Worm (Caenorhabditis elegans): ENCODE measurements around the gene seb-3.

seb-3 gene

ce11 chrX:15040552-15041080, 14.5 kb downstream of the seb-3 start, which contains the start of gene C18B12.4 (continued):
- TF ChIP-seq snpc-4 (GFP tag; optimal IDR thresholded peaks at IDR 0.05) = no peak
- TF ChIP-seq snpc-4 (tag; optimal IDR thresholded peaks at IDR 0.05) = peak; percentile 19 to 74 (median 62)
- TF ChIP-seq chd-7 (tag; optimal IDR thresholded peaks at IDR 0.05) = peak; percentile 87
- no peak for TF ChIP-seq bed-1 (GFP tag; IDR thresholded peaks at IDR 0.05)
- TF ChIP-seq dox-1 (GFP tag; IDR thresholded peaks at IDR 0.05) = peak; percentile 92
- no peak for TF ChIP-seq zim-3 (tag; optimal IDR thresholded peaks at IDR 0.05)
- peak; percentile 26 for TF ChIP-seq F52B5.7 (tag; optimal IDR thresholded peaks at IDR 0.05)
- TF ChIP-seq C17E4.6 (GFP tag; IDR thresholded peaks at IDR 0.05) = no peak
- TF ChIP-seq rpc-1 (optimal IDR thresholded peaks at IDR 0.05) = no peak
- TF ChIP-seq rpc-1 (tag; optimal IDR thresholded peaks at IDR 0.05) = no peak
- peak; percentile 75 for TF ChIP-seq rcor-1 (GFP tag; IDR thresholded peaks at IDR 0.05)
- TF ChIP-seq lin-26 (GFP tag; IDR thresholded peaks at IDR 0.05) = no peak; the same call in 1 of the 2 replicates
- TF ChIP-seq ceh-58 (GFP tag; IDR thresholded peaks at IDR 0.05) = no peak
- no peak for TF ChIP-seq athp-1 (tag; optimal IDR thresholded peaks at IDR 0.05)
- peak; percentile 47 for TF ChIP-seq ztf-22 (GFP tag; optimal IDR thresholded peaks at IDR 0.05)
- no peak for TF ChIP-seq hlh-12 (tag; optimal IDR thresholded peaks at IDR 0.05)
- TF ChIP-seq nhr-90 (tag; optimal IDR thresholded peaks at IDR 0.05) = peak; percentile 46
- TF ChIP-seq F10E7.11 (tag; optimal IDR thresholded peaks at IDR 0.05) = no peak
- peak; percentile 27 for TF ChIP-seq die-1 (tag; optimal IDR thresholded peaks at IDR 0.05)
- TF ChIP-seq hsf-1 (GFP tag; IDR thresholded peaks at IDR 0.05) = no peak
- TF ChIP-seq Y67H2A.10 (GFP tag; conservative IDR thresholded peaks at IDR 0.05) = peak; percentile 83
- peak; percentile 85 for TF ChIP-seq lin-40 (tag; optimal IDR thresholded peaks at IDR 0.05)
- TF ChIP-seq unc-130 (GFP tag; optimal IDR thresholded peaks at IDR 0.05) = no peak
- TF ChIP-seq F22D6.2 (tag; optimal IDR thresholded peaks at IDR 0.05) = no peak
- TF ChIP-seq ets-4 (GFP tag; optimal IDR thresholded peaks at IDR 0.05) = peak; percentile 21
- peak in 1 of 3 experiments; percentile 37 for TF ChIP-seq lin-35 (GFP tag; optimal IDR thresholded peaks at IDR 0.05)
- no peak for TF ChIP-seq ztf-3 (GFP tag; optimal IDR thresholded peaks at IDR 0.05)
- peak; percentile 70; the same call in 1 of the 2 replicates for TF ChIP-seq madf-3 (GFP tag; IDR thresholded peaks at IDR 0.05)
- no peak for TF ChIP-seq snpc-1.3 (tag; optimal IDR thresholded peaks at IDR 0.05; ENCODE audit: insufficient read depth)
- peak; percentile 36 for TF ChIP-seq repo-1 (tag; optimal IDR thresholded peaks at IDR 0.05)
- TF ChIP-seq T07F8.4 (tag; optimal IDR thresholded peaks at IDR 0.05) = no peak
- 0 out of 2 replicates have a peak, but pooled peaks have one; percentile 30 for TF ChIP-seq Y95B8A.8 (GFP tag; IDR thresholded peaks at IDR 0.05)
- TF ChIP-seq F23B12.7 (tag; optimal IDR thresholded peaks at IDR 0.05; ENCODE audit: insufficient read depth) = peak; percentile 59
- no peak for TF ChIP-seq hmg-20 (GFP tag; IDR thresholded peaks at IDR 0.05)
- TF ChIP-seq attf-5 (GFP tag; optimal IDR thresholded peaks at IDR 0.05) = peak; percentile 93
- no peak for TF ChIP-seq him-1 (tag; optimal IDR thresholded peaks at IDR 0.05)
- no peak for TF ChIP-seq dpff-1 (tag; optimal IDR thresholded peaks at IDR 0.05)

- TF ChIP-seq B0035.1 (tag; optimal IDR thresholded peaks at IDR 0.05) = no peak
- TF ChIP-seq dox-1 (GFP tag; IDR thresholded peaks at IDR 0.05) = no peak
- TF ChIP-seq lsy-27 (tag; optimal IDR thresholded peaks at IDR 0.05; ENCODE audit: borderline replicate concordance, insufficient read depth) = no peak
- TF ChIP-seq atf-7 (tag; optimal IDR thresholded peaks at IDR 0.05) = no peak
- no peak for TF ChIP-seq T26A5.8 (tag; optimal IDR thresholded peaks at IDR 0.05)
- TF ChIP-seq F37B4.10 (GFP tag; IDR thresholded peaks at IDR 0.05) = no peak
- TF ChIP-seq ceh-91 (GFP tag; IDR thresholded peaks at IDR 0.05) = no peak
- TF ChIP-seq madf-10 (tag; optimal IDR thresholded peaks at IDR 0.05) = no peak
- no peak for TF ChIP-seq D2030.7 (GFP tag; IDR thresholded peaks at IDR 0.05)
- TF ChIP-seq madf-6 (GFP tag; IDR thresholded peaks at IDR 0.05) = no peak
- no peak for TF ChIP-seq him-1 (tag; optimal IDR thresholded peaks at IDR 0.05)
- no peak for TF ChIP-seq aptf-3 (GFP tag; IDR thresholded peaks at IDR 0.05)
- no peak for TF ChIP-seq snpc-3.4 (tag; optimal IDR thresholded peaks at IDR 0.05)
- no peak for TF ChIP-seq zim-3 (tag; optimal IDR thresholded peaks at IDR 0.05)
- TF ChIP-seq ceh-58 (GFP tag; IDR thresholded peaks at IDR 0.05) = no peak
- no peak for TF ChIP-seq madf-3 (GFP tag; IDR thresholded peaks at IDR 0.05)
- TF ChIP-seq C17E4.6 (GFP tag; IDR thresholded peaks at IDR 0.05) = no peak
- no peak for TF ChIP-seq sptf-2 (GFP tag; optimal IDR thresholded peaks at IDR 0.05)
Observed at ce11 chrX:15041340-15041739, 15.2 kb downstream of the seb-3 start.

All from whole organism, young adult.